Worm (Caenorhabditis elegans) whole organism, early embryonic: ENCODE data around the gene Y43F8B.10.

Experiments used
- B0310.2 ChIP-seq: sonication (generic microtip); optimal IDR thresholded peaks from 2 replicates; lab custom pipeline; 2016; ENCODE audit warnings: mild to moderate bottlenecking, missing genetic modification characterization, missing compliant biosample characterization
- F13C5.2 ChIP-seq: sonication (generic microtip); optimal IDR thresholded peaks from 2 replicates; lab custom pipeline; 2017; ENCODE audit warnings: mild to moderate bottlenecking, missing genetic modification characterization, inconsistent platforms, missing compliant biosample characterization
- aly-1 ChIP-seq: sonication (generic microtip); optimal IDR thresholded peaks from 2 replicates; lab custom pipeline; 2016; ENCODE audit warnings: missing genetic modification characterization, missing compliant biosample characterization
- ama-1 ChIP-seq: fragments of 150-350 bp; optimal IDR thresholded peaks from 2 replicates; lab custom pipeline; 2014
- ceh-13 ChIP-seq: fragments of 200-800 bp; sonication (Bioruptor generic); optimal IDR thresholded peaks from 2 replicates; lab custom pipeline; 2018; ENCODE audit warnings: mild to moderate bottlenecking, missing genetic modification characterization, missing compliant biosample characterization
- ceh-36 ChIP-seq: sonication (generic microtip); optimal IDR thresholded peaks from 2 replicates; lab custom pipeline; 2016; ENCODE audit warnings: missing genetic modification characterization, inconsistent platforms, missing compliant biosample characterization
- ets-7 ChIP-seq: sonication (generic microtip); optimal IDR thresholded peaks from 2 replicates; lab custom pipeline; 2016; ENCODE audit warnings: missing genotype, missing genetic modification characterization, missing compliant biosample characterization
- flt-1 ChIP-seq: fragments of 200-800 bp; sonication (Bioruptor generic); IDR thresholded peaks from 2 replicates; pipeline ENCODE4 v1.3.6; 2022; ENCODE audit warnings: missing genetic modification characterization, missing compliant biosample characterization
- hmbx-1 ChIP-seq: sonication (generic microtip); optimal IDR thresholded peaks from 2 replicates; lab custom pipeline; 2016; ENCODE audit warnings: mild to moderate bottlenecking, missing genetic modification characterization, missing compliant biosample characterization
- hmg-4 ChIP-seq: fragments of 200-800 bp; sonication (Bioruptor generic); optimal IDR thresholded peaks from 2 replicates; lab custom pipeline; 2018; ENCODE audit warnings: mild to moderate bottlenecking, missing genetic modification characterization, missing compliant biosample characterization
- hnd-1 ChIP-seq: sonication (generic microtip); optimal IDR thresholded peaks from 2 replicates; lab custom pipeline; 2016; ENCODE audit warnings: missing genetic modification characterization, missing compliant biosample characterization
- pes-1 ChIP-seq: fragments of 200-800 bp; sonication (Bioruptor generic); IDR thresholded peaks from 2 replicates; pipeline ENCODE4 v1.3.6; 2022; ENCODE audit warnings: missing genetic modification reagents, missing genetic modification characterization, missing compliant biosample characterization
- scrt-1 ChIP-seq: fragments of 200-800 bp; sonication (Bioruptor generic); IDR thresholded peaks from 2 replicates; pipeline ENCODE4 v1.3.6; 2022; ENCODE audit warnings: missing genetic modification characterization, missing compliant biosample characterization
- sea-1 ChIP-seq: fragments of 200-800 bp; sonication (Bioruptor generic); conservative IDR thresholded peaks from 2 replicates; pipeline ENCODE4 v1.3.6; 2022; ENCODE audit warnings: missing genetic modification characterization, missing compliant biosample characterization
- tbx-11 ChIP-seq: fragments of 200-800 bp; sonication (Bioruptor generic); IDR thresholded peaks from 2 replicates; pipeline ENCODE4 v1.3.6; 2022; ENCODE audit warnings: missing genetic modification characterization, missing compliant biosample characterization
- tbx-37 ChIP-seq: fragments of 200-800 bp; sonication (Bioruptor generic); conservative IDR thresholded peaks from 2 replicates; pipeline ENCODE4 v1.3.6; 2022; ENCODE audit warnings: missing genetic modification reagents, missing genetic modification characterization, missing compliant biosample characterization
- tra-4 ChIP-seq: sonication (generic microtip); optimal IDR thresholded peaks from 2 replicates; lab custom pipeline; 2017; ENCODE audit warnings: missing genetic modification characterization, missing compliant biosample characterization

The Y43F8B.10 gene

ce11 chrV:19477302-19477701 is 3.0 kb downstream of the Y43F8B.10 start:
- TF ChIP-seq tra-4 (no peak), hmbx-1 (tag; lab: Kevin White, UChicago) (no peak), pes-1 (no peak), ama-1 (lab: Kevin White, UChicago) (no peak), aly-1 (tag; lab: Kevin White, UChicago) (no peak), hnd-1 (tag; lab: Kevin White, UChicago) (no peak), B0310.2 (no peak), tbx-37 (no peak), ceh-13 (no peak), F13C5.2 (tag; lab: Kevin White, UChicago) (no peak), flt-1 (GFP tag; lab: Robert Waterston, UW) (no peak), sea-1 (no peak), hmg-4 (GFP tag; lab: Kevin White, UChicago) (no peak), ceh-36 (tag; lab: Kevin White, UChicago) (no peak), scrt-1 (GFP tag; lab: Robert Waterston, UW) (no peak)

- no peak for TF ChIP-seq scrt-1 (GFP tag; lab: Robert Waterston, UW)
- no peak for TF ChIP-seq ama-1 (lab: Kevin White, UChicago)
- TF ChIP-seq ceh-36 (tag; lab: Kevin White, UChicago), result no peak
- TF ChIP-seq tra-4, result no peak
- TF ChIP-seq aly-1 (tag; lab: Kevin White, UChicago), result no peak
- no peak for TF ChIP-seq hmbx-1 (tag; lab: Kevin White, UChicago)
- no peak for TF ChIP-seq flt-1 (GFP tag; lab: Robert Waterston, UW)
- TF ChIP-seq tbx-37, result no peak
- TF ChIP-seq B0310.2, result no peak
- TF ChIP-seq pes-1, result no peak
- no peak for TF ChIP-seq F13C5.2 (tag; lab: Kevin White, UChicago)
- no peak for TF ChIP-seq sea-1
- TF ChIP-seq hnd-1 (tag; lab: Kevin White, UChicago), result no peak
- no peak for TF ChIP-seq ceh-13
- no peak for TF ChIP-seq tbx-11
- TF ChIP-seq ets-7 (tag; lab: Kevin White, UChicago), result no peak
- no peak for TF ChIP-seq hmg-4 (GFP tag; lab: Kevin White, UChicago)
These were observed 3.6 kb downstream of the Y43F8B.10 start, which contains the start of gene Y43F8B.9 for ce11 chrV:19477852-19478251. Gene Y43F8B.9 (plus strand): TSS chrV:19478152.

DNA sequence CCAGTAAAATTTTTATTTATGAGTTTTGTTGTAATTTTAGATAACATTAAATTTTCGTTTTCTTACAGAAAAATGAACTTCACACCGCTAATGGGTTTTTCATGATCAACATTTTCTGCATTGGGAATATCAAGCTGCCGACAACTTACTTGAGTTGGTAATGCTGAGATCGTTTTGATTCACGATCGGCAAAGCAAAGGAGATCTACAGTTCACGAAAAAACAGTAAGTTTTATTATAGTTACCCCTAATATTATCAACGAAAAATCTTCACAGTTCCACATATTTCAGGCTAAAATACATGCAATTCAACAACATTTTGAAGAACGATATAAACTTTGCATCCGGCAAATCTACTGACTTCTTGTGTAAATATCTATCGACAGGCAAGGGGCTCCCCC is 8.3 kb downstream of the Y43F8B.10 start, which contains the start of gene Y43F8B.22:
Gene Y43F8B.22, plus strand, starts transcription at position 301 of the 400 bp plus-strand sequence.
- TF ChIP-seq tbx-11, result no peak
- TF ChIP-seq ceh-36 (tag; lab: Kevin White, UChicago), result no peak
- no peak for TF ChIP-seq pes-1
- TF ChIP-seq flt-1 (GFP tag; lab: Robert Waterston, UW), result no peak
- no peak for TF ChIP-seq ceh-13
- no peak for TF ChIP-seq hmg-4 (GFP tag; lab: Kevin White, UChicago)
- no peak for TF ChIP-seq F13C5.2 (tag; lab: Kevin White, UChicago)
- no peak for TF ChIP-seq ama-1 (lab: Kevin White, UChicago)
- no peak for TF ChIP-seq hmbx-1 (tag; lab: Kevin White, UChicago)
- TF ChIP-seq tbx-37, result no peak
- no peak for TF ChIP-seq sea-1
- no peak for TF ChIP-seq scrt-1 (GFP tag; lab: Robert Waterston, UW)

DNA sequence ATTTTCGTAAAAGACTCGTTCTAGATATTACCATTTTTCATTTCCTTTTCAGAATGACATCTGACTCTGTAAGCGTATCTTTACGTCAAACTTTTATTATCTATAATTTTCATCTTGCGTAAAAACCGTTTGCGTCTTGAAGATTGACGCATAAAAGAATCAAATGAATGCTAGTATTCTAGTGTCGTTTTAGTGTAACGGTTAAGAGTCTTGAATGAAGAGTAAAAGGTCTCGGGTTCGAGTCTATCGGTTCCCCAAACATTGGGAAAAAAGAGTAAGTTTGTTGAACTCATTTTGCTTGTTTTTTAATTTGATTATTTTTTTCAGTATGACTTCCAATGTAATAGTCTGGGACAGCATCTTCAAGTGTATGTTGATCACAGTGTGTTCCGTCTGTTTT is 10.2 kb downstream of the Y43F8B.10 start, which contains the start of gene Y43F8B.17:
Gene Y43F8B.17, plus strand, starts transcription at position 215 of the 400 bp plus-strand sequence.
- TF ChIP-seq ceh-13 (no peak), hmg-4 (GFP tag; lab: Kevin White, UChicago) (no peak), F13C5.2 (tag; lab: Kevin White, UChicago) (no peak), hmbx-1 (tag; lab: Kevin White, UChicago) (no peak), aly-1 (tag; lab: Kevin White, UChicago) (no peak), pes-1 (no peak), ets-7 (tag; lab: Kevin White, UChicago) (no peak)

ce11 chrV:19485261-19485660 is 11.0 kb downstream of the Y43F8B.10 start, which contains the start of gene Y43F8B.28:
Gene Y43F8B.28 (plus strand): TSS chrV:19485319.
- TF ChIP-seq flt-1 (GFP tag; lab: Robert Waterston, UW) (no peak), B0310.2 (no peak), ama-1 (lab: Kevin White, UChicago) (no peak)

DNA sequence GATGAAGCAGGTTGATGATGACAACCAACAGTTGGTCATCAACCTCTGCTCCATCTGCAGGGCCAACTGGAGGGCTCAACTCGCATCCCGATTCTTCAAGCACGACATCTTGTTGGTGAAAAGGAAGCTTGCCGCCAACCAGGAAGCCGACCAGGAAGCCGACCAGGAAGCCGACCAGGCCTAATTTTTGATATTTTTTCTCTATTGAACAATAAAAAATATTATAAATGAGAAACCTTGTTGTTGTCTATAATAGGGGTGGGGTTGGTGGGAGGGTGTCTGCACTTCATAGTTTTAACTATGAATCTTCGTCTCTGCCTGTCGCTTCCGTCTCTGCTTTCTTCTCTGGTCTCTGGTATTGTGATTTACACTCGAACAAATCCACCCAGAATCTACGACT is 11.4 kb downstream of the Y43F8B.10 start, which contains the start of gene Y43F8B.18:
Gene Y43F8B.18, plus strand, starts transcription at position 301 of the 400 bp plus-strand sequence.
- TF ChIP-seq hnd-1 (tag; lab: Kevin White, UChicago) (no peak), ceh-36 (tag; lab: Kevin White, UChicago) (no peak), B0310.2 (no peak), tbx-11 (no peak), tra-4 (no peak), ama-1 (lab: Kevin White, UChicago) (no peak), ceh-13 (no peak), ets-7 (tag; lab: Kevin White, UChicago) (no peak), aly-1 (tag; lab: Kevin White, UChicago) (no peak), hmbx-1 (tag; lab: Kevin White, UChicago) (no peak), flt-1 (GFP tag; lab: Robert Waterston, UW) (no peak), tbx-37 (no peak), sea-1 (no peak), pes-1 (no peak), F13C5.2 (tag; lab: Kevin White, UChicago) (no peak), hmg-4 (GFP tag; lab: Kevin White, UChicago) (no peak), scrt-1 (GFP tag; lab: Robert Waterston, UW) (no peak)

- TF ChIP-seq flt-1 (GFP tag; lab: Robert Waterston, UW), result no peak
- TF ChIP-seq tra-4, result no peak
These were observed 16.2 kb downstream of the Y43F8B.10 start, which contains the start of gene Y43F8B.7 for ce11 chrV:19490461-19490860. Gene Y43F8B.7 (plus strand): TSS chrV:19490761.

- TF ChIP-seq F13C5.2 (tag; lab: Kevin White, UChicago) (no peak), hnd-1 (tag; lab: Kevin White, UChicago) (no peak), B0310.2 (no peak), ama-1 (lab: Kevin White, UChicago) (no peak), tbx-11 (no peak), hmg-4 (GFP tag; lab: Kevin White, UChicago) (no peak), sea-1 (no peak), ceh-36 (tag; lab: Kevin White, UChicago) (no peak), hmbx-1 (tag; lab: Kevin White, UChicago) (no peak), tbx-37 (no peak), aly-1 (tag; lab: Kevin White, UChicago) (no peak), flt-1 (GFP tag; lab: Robert Waterston, UW) (no peak), ceh-13 (no peak), tra-4 (no peak), ets-7 (tag; lab: Kevin White, UChicago) (no peak), scrt-1 (GFP tag; lab: Robert Waterston, UW) (no peak), pes-1 (no peak)
These were observed 17.0 kb downstream of the Y43F8B.10 start, which contains the start of gene Y43F8B.29 for ce11 chrV:19491302-19491701. Gene Y43F8B.29 (plus strand): TSS chrV:19491602.
